Fruit fly (Drosophila melanogaster): ENCODE data around the gene htk.

Gene htk

dm6 chrX:18806365-18806764 is 37.1 kb upstream of the htk start, which contains the start of gene CG7058:
Gene CG7058 (plus strand): TSS chrX:18806694.
- TF ChIP-seq CG8159 (tag; optimal IDR thresholded peaks at IDR 0.05) (no peak), D1 (tag; optimal IDR thresholded peaks at IDR 0.05) (no peak), CG8301 (tag; optimal IDR thresholded peaks at IDR 0.05) (no peak), CG17806 (tag; optimal IDR thresholded peaks at IDR 0.05) (no peak), Pif1A (GFP tag; optimal IDR thresholded peaks at IDR 0.05) (no peak), CG14655 (GFP tag; optimal IDR thresholded peaks at IDR 0.05) (no peak), CG9948 (tag; optimal IDR thresholded peaks at IDR 0.05) (no peak), EcR (GFP tag; optimal IDR thresholded peaks at IDR 0.05) (no peak), CG34367 (tag; optimal IDR thresholded peaks at IDR 0.05) (no peak), Ets98B (GFP tag; IDR thresholded peaks at IDR 0.05) (no peak), CG10348 (GFP tag; IDR thresholded peaks at IDR 0.05) (no peak), fd96Ca (GFP tag; IDR thresholded peaks at IDR 0.05) (no peak), CG32121 (GFP tag; IDR thresholded peaks at IDR 0.05) (no peak), Pif1B (GFP tag; optimal IDR thresholded peaks at IDR 0.05) (no peak)

dm6 chrX:18812111-18812510 is 31.4 kb upstream of the htk start:
- TF ChIP-seq CG13204 (GFP tag; optimal IDR thresholded peaks at IDR 0.05): no peak
- TF ChIP-seq CG8159 (tag; optimal IDR thresholded peaks at IDR 0.05): no peak
- no peak for TF ChIP-seq rn (GFP tag; IDR thresholded peaks at IDR 0.05)
- TF ChIP-seq CG32121 (GFP tag; IDR thresholded peaks at IDR 0.05): no peak
- TF ChIP-seq Pif1B (GFP tag; optimal IDR thresholded peaks at IDR 0.05): no peak
- TF ChIP-seq CG34367 (tag; optimal IDR thresholded peaks at IDR 0.05): no peak
- no peak for TF ChIP-seq CG15710 (tag; optimal IDR thresholded peaks at IDR 0.05)
- TF ChIP-seq gl (tag; optimal IDR thresholded peaks at IDR 0.05): no peak
- no peak for TF ChIP-seq fd96Ca (GFP tag; IDR thresholded peaks at IDR 0.05)
- no peak for TF ChIP-seq D1 (tag; optimal IDR thresholded peaks at IDR 0.05)
- no peak for TF ChIP-seq CG17806 (tag; optimal IDR thresholded peaks at IDR 0.05)
- TF ChIP-seq CG12605 (GFP tag; IDR thresholded peaks at IDR 0.05): no peak

- no peak for TF ChIP-seq CG17806 (tag; optimal IDR thresholded peaks at IDR 0.05)
- TF ChIP-seq CG4496 (GFP tag; IDR thresholded peaks at IDR 0.05): 0 out of 3 replicates have a peak, but pooled peaks have one; percentile 15
Observed at dm6 chrX:18813049-18813448, 30.4 kb upstream of the htk start, which contains the start of gene CG42450. Gene CG42450 (plus strand): TSS chrX:18813297.

- TF ChIP-seq CG8301 (tag; optimal IDR thresholded peaks at IDR 0.05) (no peak), CG13204 (GFP tag; optimal IDR thresholded peaks at IDR 0.05) (no peak), CG4496 (GFP tag; IDR thresholded peaks at IDR 0.05) (0 out of 3 replicates have a peak, but pooled peaks have one; percentile 13), CG12605 (GFP tag; IDR thresholded peaks at IDR 0.05) (no peak), rn (GFP tag; IDR thresholded peaks at IDR 0.05) (no peak)
Observed at dm6 chrX:18814373-18814772, 29.1 kb upstream of the htk start.

DNA sequence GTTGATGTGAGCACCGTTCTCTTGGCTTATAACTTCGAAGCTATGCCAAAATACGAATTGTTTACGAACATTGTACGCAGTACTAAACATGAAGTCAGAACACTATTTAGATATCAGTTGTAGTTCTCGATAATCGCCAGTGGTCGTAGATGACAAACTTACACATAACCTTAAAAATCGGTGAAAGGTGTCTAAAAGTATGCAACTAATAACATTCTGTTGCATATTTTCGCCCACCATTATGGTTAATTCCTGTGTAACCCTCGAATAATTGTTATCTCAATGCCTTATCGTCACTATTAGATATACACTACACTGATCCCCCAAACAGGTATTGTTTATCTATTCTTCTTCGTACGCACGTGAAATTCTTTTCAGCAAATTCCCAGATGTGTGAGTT is 28.5 kb upstream of the htk start:
- TF ChIP-seq CG12605 (GFP tag; IDR thresholded peaks at IDR 0.05): no peak
- TF ChIP-seq CG9948 (tag; optimal IDR thresholded peaks at IDR 0.05): no peak
- no peak for TF ChIP-seq Snoo (tag; optimal IDR thresholded peaks at IDR 0.05)
- TF ChIP-seq CG15710 (tag; optimal IDR thresholded peaks at IDR 0.05): no peak
- no peak for TF ChIP-seq CG8159 (tag; optimal IDR thresholded peaks at IDR 0.05)
- TF ChIP-seq Ets98B (GFP tag; IDR thresholded peaks at IDR 0.05): no peak
- no peak for TF ChIP-seq CG14655 (GFP tag; optimal IDR thresholded peaks at IDR 0.05)
- TF ChIP-seq fd96Ca (GFP tag; IDR thresholded peaks at IDR 0.05): no peak
- TF ChIP-seq CG8301 (tag; optimal IDR thresholded peaks at IDR 0.05): no peak
- no peak for TF ChIP-seq CG32121 (GFP tag; IDR thresholded peaks at IDR 0.05)
- no peak for TF ChIP-seq rn (GFP tag; IDR thresholded peaks at IDR 0.05)
- no peak for TF ChIP-seq D1 (tag; optimal IDR thresholded peaks at IDR 0.05)
- TF ChIP-seq gl (tag; optimal IDR thresholded peaks at IDR 0.05): no peak
- TF ChIP-seq CG17806 (tag; optimal IDR thresholded peaks at IDR 0.05): no peak
- no peak for TF ChIP-seq Pif1B (GFP tag; optimal IDR thresholded peaks at IDR 0.05)
- no peak for TF ChIP-seq CG4496 (GFP tag; IDR thresholded peaks at IDR 0.05)
- TF ChIP-seq CG10348 (GFP tag; IDR thresholded peaks at IDR 0.05): no peak
- TF ChIP-seq CG13204 (GFP tag; optimal IDR thresholded peaks at IDR 0.05): no peak
- no peak for TF ChIP-seq Pif1A (GFP tag; optimal IDR thresholded peaks at IDR 0.05)

dm6 chrX:18830396-18830795 is 13.1 kb upstream of the htk start, which contains the start of gene CG7101:
Gene CG7101 (plus strand): TSS chrX:18830591.
- no peak for TF ChIP-seq Ets98B (GFP tag; IDR thresholded peaks at IDR 0.05)
- no peak for TF ChIP-seq CG8301 (tag; optimal IDR thresholded peaks at IDR 0.05)
- TF ChIP-seq Pif1A (GFP tag; optimal IDR thresholded peaks at IDR 0.05): no peak
- TF ChIP-seq CG12605 (GFP tag; IDR thresholded peaks at IDR 0.05): no peak
- no peak for TF ChIP-seq Snoo (tag; optimal IDR thresholded peaks at IDR 0.05)
- TF ChIP-seq CG8159 (tag; optimal IDR thresholded peaks at IDR 0.05): no peak

DNA sequence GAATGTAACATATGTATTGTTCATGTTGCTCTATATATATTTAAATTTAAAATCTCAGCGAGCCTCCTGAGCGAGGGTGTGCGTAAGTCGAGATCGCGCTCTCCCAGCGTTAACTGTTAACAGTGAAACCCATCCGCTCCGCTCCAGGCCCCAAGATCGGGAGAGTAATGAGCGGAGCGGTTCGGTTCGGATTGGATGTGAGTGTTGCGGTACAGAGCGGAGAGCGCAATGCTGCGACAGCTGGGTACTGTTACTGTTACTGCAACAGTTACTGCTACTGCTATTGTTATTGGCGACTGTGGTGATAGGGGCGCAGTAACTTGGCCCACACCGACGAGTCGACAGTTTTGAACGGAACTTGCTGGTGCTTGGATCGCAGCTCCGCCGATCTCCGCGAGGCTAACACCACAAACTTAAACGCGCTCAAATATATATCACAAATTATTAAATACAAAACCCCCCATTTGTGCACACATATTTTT is 11.1 kb upstream of the htk start, which contains the start of gene Pvf1:
Pvf1 (plus strand) TSS at position 312 of the 482 bp plus-strand sequence.
- TF ChIP-seq CG32121 (GFP tag; IDR thresholded peaks at IDR 0.05) (no peak), CG4496 (GFP tag; IDR thresholded peaks at IDR 0.05) (peak; percentile 59; the same call in 1 of the 3 replicates), Ets98B (GFP tag; IDR thresholded peaks at IDR 0.05) (peak; percentile 51; the same call in 1 of the 2 replicates), CG34367 (tag; optimal IDR thresholded peaks at IDR 0.05) (no peak), CG9948 (tag; optimal IDR thresholded peaks at IDR 0.05) (no peak), Snoo (tag; optimal IDR thresholded peaks at IDR 0.05) (no peak), rn (GFP tag; IDR thresholded peaks at IDR 0.05) (no peak), CG14655 (GFP tag; optimal IDR thresholded peaks at IDR 0.05) (no peak), Pif1B (GFP tag; optimal IDR thresholded peaks at IDR 0.05) (peak; percentile 42), CG8159 (tag; optimal IDR thresholded peaks at IDR 0.05) (no peak), fd96Ca (GFP tag; IDR thresholded peaks at IDR 0.05) (0 out of 3 replicates have a peak, but pooled peaks have one; percentile 16), CG12605 (GFP tag; IDR thresholded peaks at IDR 0.05) (peak; percentile 40; the same call in 1 of the 2 replicates), CG17806 (tag; optimal IDR thresholded peaks at IDR 0.05) (no peak), CG13204 (GFP tag; optimal IDR thresholded peaks at IDR 0.05) (peak; percentile 57)

All from whole organism, pupa.